Worm (Caenorhabditis elegans) whole organism, early embryonic: ENCODE results near the gene apl-1.

Source experiments
- B0310.2 ChIP-seq: sonication (generic microtip); optimal IDR thresholded peaks from 2 replicates; lab custom pipeline; 2016; ENCODE audit warnings: mild to moderate bottlenecking, missing genetic modification characterization, missing compliant biosample characterization
- F13C5.2 ChIP-seq: sonication (generic microtip); optimal IDR thresholded peaks from 2 replicates; lab custom pipeline; 2017; ENCODE audit warnings: mild to moderate bottlenecking, missing genetic modification characterization, inconsistent platforms, missing compliant biosample characterization
- aly-1 ChIP-seq: sonication (generic microtip); optimal IDR thresholded peaks from 2 replicates; lab custom pipeline; 2016; ENCODE audit warnings: missing genetic modification characterization, missing compliant biosample characterization
- ama-1 ChIP-seq: fragments of 150-350 bp; optimal IDR thresholded peaks from 2 replicates; lab custom pipeline; 2014
- ceh-13 ChIP-seq: fragments of 200-800 bp; sonication (Bioruptor generic); optimal IDR thresholded peaks from 2 replicates; lab custom pipeline; 2018; ENCODE audit warnings: mild to moderate bottlenecking, missing genetic modification characterization, missing compliant biosample characterization
- ceh-36 ChIP-seq: sonication (generic microtip); optimal IDR thresholded peaks from 2 replicates; lab custom pipeline; 2016; ENCODE audit warnings: missing genetic modification characterization, inconsistent platforms, missing compliant biosample characterization
- ets-7 ChIP-seq: sonication (generic microtip); optimal IDR thresholded peaks from 2 replicates; lab custom pipeline; 2016; ENCODE audit warnings: missing genotype, missing genetic modification characterization, missing compliant biosample characterization
- flt-1 ChIP-seq: fragments of 200-800 bp; sonication (Bioruptor generic); IDR thresholded peaks from 2 replicates; pipeline ENCODE4 v1.3.6; 2022; ENCODE audit warnings: missing genetic modification characterization, missing compliant biosample characterization
- hmbx-1 ChIP-seq: sonication (generic microtip); optimal IDR thresholded peaks from 2 replicates; lab custom pipeline; 2016; ENCODE audit warnings: mild to moderate bottlenecking, missing genetic modification characterization, missing compliant biosample characterization
- hmg-4 ChIP-seq: fragments of 200-800 bp; sonication (Bioruptor generic); optimal IDR thresholded peaks from 2 replicates; lab custom pipeline; 2018; ENCODE audit warnings: mild to moderate bottlenecking, missing genetic modification characterization, missing compliant biosample characterization
- hnd-1 ChIP-seq: sonication (generic microtip); optimal IDR thresholded peaks from 2 replicates; lab custom pipeline; 2016; ENCODE audit warnings: missing genetic modification characterization, missing compliant biosample characterization
- pes-1 ChIP-seq: fragments of 200-800 bp; sonication (Bioruptor generic); IDR thresholded peaks from 2 replicates; pipeline ENCODE4 v1.3.6; 2022; ENCODE audit warnings: missing genetic modification reagents, missing genetic modification characterization, missing compliant biosample characterization
- scrt-1 ChIP-seq: fragments of 200-800 bp; sonication (Bioruptor generic); IDR thresholded peaks from 2 replicates; pipeline ENCODE4 v1.3.6; 2022; ENCODE audit warnings: missing genetic modification characterization, missing compliant biosample characterization
- sea-1 ChIP-seq: fragments of 200-800 bp; sonication (Bioruptor generic); conservative IDR thresholded peaks from 2 replicates; pipeline ENCODE4 v1.3.6; 2022; ENCODE audit warnings: missing genetic modification characterization, missing compliant biosample characterization
- tbx-11 ChIP-seq: fragments of 200-800 bp; sonication (Bioruptor generic); IDR thresholded peaks from 2 replicates; pipeline ENCODE4 v1.3.6; 2022; ENCODE audit warnings: missing genetic modification characterization, missing compliant biosample characterization
- tbx-37 ChIP-seq: fragments of 200-800 bp; sonication (Bioruptor generic); conservative IDR thresholded peaks from 2 replicates; pipeline ENCODE4 v1.3.6; 2022; ENCODE audit warnings: missing genetic modification reagents, missing genetic modification characterization, missing compliant biosample characterization
- tra-4 ChIP-seq: sonication (generic microtip); optimal IDR thresholded peaks from 2 replicates; lab custom pipeline; 2017; ENCODE audit warnings: missing genetic modification characterization, missing compliant biosample characterization

The apl-1 gene

DNA sequence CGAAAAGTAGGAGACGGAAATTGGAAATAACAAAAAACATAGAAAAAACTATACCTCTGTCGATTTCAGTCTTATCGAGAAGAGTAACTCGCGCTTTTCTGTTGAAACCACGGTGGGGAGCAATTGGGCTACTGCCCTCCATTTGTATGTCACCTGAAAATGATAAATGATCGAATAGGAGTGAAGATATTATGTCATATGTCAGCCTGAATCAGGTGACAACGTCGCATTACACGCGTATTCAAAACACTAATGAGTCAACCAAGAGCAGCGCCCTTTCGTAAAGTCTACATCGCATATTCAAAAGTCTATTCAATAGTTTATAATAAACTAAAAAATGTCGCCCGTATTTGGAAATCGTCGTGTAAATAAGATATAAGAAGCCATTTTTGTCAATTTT, 36.3 kb upstream of the apl-1 start:
- no peak for TF ChIP-seq tbx-37 (GFP tag; lab: Robert Waterston, UW)
- TF ChIP-seq pes-1 (GFP tag; lab: Robert Waterston, UW) = no peak
- no peak for TF ChIP-seq ama-1
- TF ChIP-seq ets-7 (tag; lab: Kevin White, UChicago) = no peak
- TF ChIP-seq hmbx-1 (tag; lab: Kevin White, UChicago) = no peak
- no peak for TF ChIP-seq B0310.2 (tag; lab: Kevin White, UChicago)
- TF ChIP-seq hnd-1 = no peak
- no peak for TF ChIP-seq flt-1 (GFP tag; lab: Robert Waterston, UW)
- TF ChIP-seq aly-1 (tag; lab: Kevin White, UChicago) = no peak
- no peak for TF ChIP-seq hmg-4
- no peak for TF ChIP-seq ceh-36 (tag; lab: Kevin White, UChicago)
- no peak for TF ChIP-seq tbx-11 (GFP tag; lab: Robert Waterston, UW)
- TF ChIP-seq F13C5.2 (tag; lab: Kevin White, UChicago) = no peak
- TF ChIP-seq tra-4 = no peak
- TF ChIP-seq scrt-1 (GFP tag; lab: Robert Waterston, UW) = no peak
- TF ChIP-seq sea-1 (GFP tag; lab: Robert Waterston, UW) = no peak
- TF ChIP-seq ceh-13 = no peak

ce11 chrX:5151866-5152265, 35.2 kb upstream of the apl-1 start:
- TF ChIP-seq aly-1 (tag; lab: Kevin White, UChicago) (no peak), F13C5.2 (tag; lab: Kevin White, UChicago) (no peak)

DNA sequence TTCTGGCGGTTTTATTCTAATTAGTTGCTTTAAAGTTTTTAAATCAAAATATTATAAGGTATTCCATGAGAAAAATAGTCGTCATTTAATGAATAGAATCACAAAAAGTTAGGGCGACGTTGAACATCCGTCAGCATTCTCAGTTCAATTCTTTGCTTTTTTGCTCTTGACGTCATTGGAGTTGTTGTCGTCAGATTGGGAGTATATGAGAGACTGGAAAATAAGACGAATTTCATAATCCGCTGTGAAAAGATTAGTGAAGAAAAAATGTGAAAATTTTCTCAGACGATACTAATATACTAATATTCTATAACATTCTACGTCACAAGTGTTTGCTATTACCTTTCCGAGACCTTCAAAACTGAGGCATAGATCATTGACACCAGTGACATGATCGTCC, 34.7 kb upstream of the apl-1 start:
- TF ChIP-seq flt-1 (GFP tag; lab: Robert Waterston, UW) = no peak
- no peak for TF ChIP-seq B0310.2 (tag; lab: Kevin White, UChicago)
- no peak for TF ChIP-seq sea-1 (GFP tag; lab: Robert Waterston, UW)
- TF ChIP-seq scrt-1 (GFP tag; lab: Robert Waterston, UW) = no peak
- TF ChIP-seq ceh-36 (tag; lab: Kevin White, UChicago) = no peak
- TF ChIP-seq ets-7 (tag; lab: Kevin White, UChicago) = no peak
- TF ChIP-seq ama-1 = no peak
- no peak for TF ChIP-seq hnd-1
- TF ChIP-seq hmbx-1 (tag; lab: Kevin White, UChicago) = no peak
- no peak for TF ChIP-seq ceh-13
- no peak for TF ChIP-seq F13C5.2 (tag; lab: Kevin White, UChicago)
- TF ChIP-seq pes-1 (GFP tag; lab: Robert Waterston, UW) = no peak
- TF ChIP-seq tra-4 = no peak
- TF ChIP-seq hmg-4 = no peak
- no peak for TF ChIP-seq tbx-37 (GFP tag; lab: Robert Waterston, UW)
- no peak for TF ChIP-seq aly-1 (tag; lab: Kevin White, UChicago)
- TF ChIP-seq tbx-11 (GFP tag; lab: Robert Waterston, UW) = no peak

DNA sequence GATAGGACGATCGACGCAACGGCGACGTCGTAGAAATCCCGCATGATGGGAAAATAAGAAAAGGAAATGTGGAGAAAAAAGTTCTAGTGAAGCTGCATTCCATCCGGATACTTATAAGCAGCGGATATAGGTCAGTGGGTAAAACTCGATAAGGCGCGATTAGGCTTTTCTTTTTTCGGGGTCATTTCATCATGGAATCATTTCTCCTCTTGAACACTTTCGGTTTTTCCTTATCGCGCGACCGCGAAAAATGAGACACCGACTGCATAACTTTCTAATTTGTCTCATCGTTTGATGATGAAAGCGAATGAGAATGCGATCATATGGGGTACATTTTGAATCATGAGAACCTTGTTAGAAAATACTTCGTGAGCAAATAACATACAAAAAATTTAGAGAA, 33.7 kb upstream of the apl-1 start, which contains the start of gene dpy-8:
Gene dpy-8 (minus strand): TSS at position 88 of the 400 bp plus-strand sequence.
- TF ChIP-seq sea-1 (GFP tag; lab: Robert Waterston, UW) (no peak), ceh-13 (no peak), pes-1 (GFP tag; lab: Robert Waterston, UW) (no peak), ets-7 (tag; lab: Kevin White, UChicago) (no peak), tbx-11 (GFP tag; lab: Robert Waterston, UW) (no peak), hmg-4 (no peak), tbx-37 (GFP tag; lab: Robert Waterston, UW) (no peak), tra-4 (no peak), aly-1 (tag; lab: Kevin White, UChicago) (no peak), B0310.2 (tag; lab: Kevin White, UChicago) (no peak), ama-1 (no peak), F13C5.2 (tag; lab: Kevin White, UChicago) (no peak), ceh-36 (tag; lab: Kevin White, UChicago) (no peak), flt-1 (GFP tag; lab: Robert Waterston, UW) (no peak)

DNA sequence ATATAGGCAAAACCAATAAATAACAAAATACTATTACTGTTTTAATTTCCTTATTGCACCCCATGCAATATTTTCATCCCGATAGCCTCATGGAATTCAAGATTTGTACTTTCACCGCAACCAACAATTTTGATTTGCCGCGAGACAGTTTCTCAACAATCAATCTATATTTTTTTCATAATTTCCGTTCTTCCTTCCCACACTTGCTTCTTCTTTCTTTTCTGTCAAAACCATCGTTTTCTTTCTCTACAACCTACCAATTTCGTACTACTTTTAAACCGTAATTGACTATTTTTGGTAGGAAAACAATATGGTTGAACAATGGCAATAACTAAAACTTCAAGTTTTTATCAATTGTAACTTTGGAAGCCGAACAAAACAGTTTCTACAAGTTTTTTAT, 31.3 kb upstream of the apl-1 start, which contains the start of gene C31H2.14:
Gene C31H2.14 (plus strand): TSS at position 301 of the 400 bp plus-strand sequence.
- TF ChIP-seq hnd-1 (no peak), flt-1 (GFP tag; lab: Robert Waterston, UW) (no peak), ets-7 (tag; lab: Kevin White, UChicago) (no peak), ceh-13 (no peak), ama-1 (no peak), tbx-37 (GFP tag; lab: Robert Waterston, UW) (no peak), pes-1 (GFP tag; lab: Robert Waterston, UW) (no peak), tra-4 (no peak), aly-1 (tag; lab: Kevin White, UChicago) (no peak), B0310.2 (tag; lab: Kevin White, UChicago) (no peak), scrt-1 (GFP tag; lab: Robert Waterston, UW) (no peak), hmbx-1 (tag; lab: Kevin White, UChicago) (no peak), ceh-36 (tag; lab: Kevin White, UChicago) (no peak), sea-1 (GFP tag; lab: Robert Waterston, UW) (no peak)

DNA sequence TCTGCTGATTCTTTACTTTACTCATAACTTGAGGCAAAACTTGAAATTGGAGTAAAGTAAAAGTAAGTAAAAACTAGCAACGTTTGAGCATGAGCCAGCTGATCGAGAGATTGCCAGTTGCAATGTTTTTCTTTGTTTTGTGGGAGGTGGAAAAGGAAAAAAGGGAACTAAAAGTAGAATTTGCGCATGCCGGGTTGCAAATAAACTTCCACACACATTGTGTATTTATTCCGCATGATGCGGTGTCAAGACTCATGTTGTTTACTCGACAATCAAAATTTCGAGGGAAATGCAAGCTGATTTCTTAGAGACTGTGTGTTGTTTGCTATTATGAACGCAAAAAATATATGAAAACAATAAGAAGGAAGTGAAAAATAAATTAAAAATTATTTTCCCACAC, 25.7 kb upstream of the apl-1 start:
- no peak for TF ChIP-seq flt-1 (GFP tag; lab: Robert Waterston, UW)
- TF ChIP-seq tra-4 = no peak
- no peak for TF ChIP-seq scrt-1 (GFP tag; lab: Robert Waterston, UW)

DNA sequence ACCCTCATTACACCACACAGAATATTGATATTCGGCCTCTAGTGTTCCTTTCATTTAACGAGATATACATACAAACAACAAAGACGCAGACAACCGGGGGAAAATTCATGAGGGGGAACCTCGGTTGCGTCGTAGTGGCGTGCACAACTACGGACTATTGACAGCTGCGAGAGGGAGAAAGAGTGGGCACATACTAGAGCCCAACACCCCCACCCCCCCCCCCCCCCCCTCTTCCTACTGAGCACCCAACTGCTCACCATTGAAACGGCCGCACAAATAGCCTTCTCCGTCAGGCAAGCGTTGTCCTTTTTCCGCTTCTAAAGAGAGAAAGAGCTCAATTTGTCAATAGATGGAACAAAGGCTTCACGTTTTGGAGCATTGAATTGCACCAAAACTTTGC, 23.5 kb upstream of the apl-1 start:
- TF ChIP-seq pes-1 (GFP tag; lab: Robert Waterston, UW) (0 out of 2 replicates have a peak, but pooled peaks have one; percentile 33), F13C5.2 (tag; lab: Kevin White, UChicago) (peak; percentile 69), tbx-11 (GFP tag; lab: Robert Waterston, UW) (no peak)
